Fruit fly (Drosophila melanogaster) whole organism, prepupa: Measurements from ENCODE around the gene CG10154.

ENCODE experiments used
- Blimp-1 ChIP-seq: fragments of 200-800 bp; sonication (Bioruptor generic); optimal IDR thresholded peaks from 3 replicates; lab custom pipeline; 2017; ENCODE audit warnings: missing biosample characterization, missing genetic modification characterization, mild to moderate bottlenecking, moderate library complexity, missing genetic modification reagents
- CG10631 ChIP-seq: fragments of 200-800 bp; sonication (Bioruptor generic); optimal IDR thresholded peaks from 2 replicates; lab custom pipeline; 2016; ENCODE audit warnings: missing biosample characterization, missing genetic modification characterization
- CG10669 ChIP-seq: fragments of 200-800 bp; sonication (Bioruptor generic); optimal IDR thresholded peaks from 3 replicates; lab custom pipeline; 2018; ENCODE audit warnings: missing biosample characterization, mild to moderate bottlenecking, missing genetic modification characterization, moderate library complexity
- CG11294 ChIP-seq: fragments of 200-800 bp; sonication (Bioruptor generic); IDR thresholded peaks from 2 replicates; pipeline ENCODE4 v1.3.6; 2022; ENCODE audit warnings: missing biosample characterization, missing genetic modification characterization
- CG11762 ChIP-seq: fragments of 200-800 bp; sonication (Bioruptor generic); optimal IDR thresholded peaks from 3 replicates; lab custom pipeline; 2016; ENCODE audit warnings: missing biosample characterization, missing genetic modification characterization; ENCODE audit not compliant: insufficient read depth
- CG11902 ChIP-seq: fragments of 200-800 bp; sonication (Bioruptor generic); optimal IDR thresholded peaks from 3 replicates; lab custom pipeline; 2016; ENCODE audit warnings: missing biosample characterization, missing genetic modification characterization
- CG15336 ChIP-seq: fragments of 200-800 bp; sonication (Bioruptor generic); IDR thresholded peaks from 2 replicates; pipeline ENCODE4 v1.3.6; 2022; ENCODE audit warnings: missing biosample characterization, missing genetic modification characterization
- CG1621 ChIP-seq: fragments of 200-800 bp; sonication (Bioruptor generic); optimal IDR thresholded peaks from 3 replicates; lab custom pipeline; 2018; ENCODE audit warnings: missing biosample characterization, mild to moderate bottlenecking, missing genetic modification characterization
- CG16779 ChIP-seq: fragments of 200-800 bp; sonication (Bioruptor generic); optimal IDR thresholded peaks from 3 replicates; lab custom pipeline; 2017; ENCODE audit warnings: missing biosample characterization, mild to moderate bottlenecking, missing genetic modification characterization
- CG3032 ChIP-seq: fragments of 200-800 bp; optimal IDR thresholded peaks from 2 replicates; lab custom pipeline; 2019; ENCODE audit warnings: missing biosample characterization, mild to moderate bottlenecking, missing genetic modification characterization, moderate library complexity
- CG31627 ChIP-seq: fragments of 200-800 bp; sonication (Bioruptor generic); optimal IDR thresholded peaks from 3 replicates; lab custom pipeline; 2016; ENCODE audit warnings: missing biosample characterization, missing genetic modification characterization
- CG32006 ChIP-seq: fragments of 200-800 bp; sonication (Bioruptor generic); optimal IDR thresholded peaks from 3 replicates; lab custom pipeline; 2017; ENCODE audit warnings: missing biosample characterization, mild to moderate bottlenecking, missing genetic modification characterization
- CG34406 ChIP-seq: fragments of 200-800 bp; sonication (Bioruptor generic); optimal IDR thresholded peaks from 3 replicates; lab custom pipeline; 2016; ENCODE audit warnings: missing biosample characterization, missing genetic modification characterization
- CG3919 ChIP-seq: fragments of 200-800 bp; sonication (Bioruptor generic); optimal IDR thresholded peaks from 3 replicates; lab custom pipeline; 2016; ENCODE audit warnings: missing biosample characterization, missing genetic modification characterization
- CG4318 ChIP-seq: fragments of 200-800 bp; sonication (Bioruptor generic); optimal IDR thresholded peaks from 3 replicates; lab custom pipeline; 2017; ENCODE audit warnings: missing biosample characterization, mild to moderate bottlenecking, missing genetic modification characterization
- CG6163 ChIP-seq: fragments of 200-800 bp; sonication (Bioruptor generic); IDR thresholded peaks from 3 replicates; pipeline ENCODE4 v1.3.6; 2022; ENCODE audit warnings: missing biosample characterization, missing genetic modification characterization
- CG6276 ChIP-seq: fragments of 200-800 bp; sonication (Bioruptor generic); optimal IDR thresholded peaks from 2 replicates; lab custom pipeline; 2017; ENCODE audit warnings: missing biosample characterization, mild to moderate bottlenecking, missing genetic modification characterization
- CG6792 ChIP-seq: fragments of 200-800 bp; sonication (Bioruptor generic); optimal IDR thresholded peaks from 3 replicates; lab custom pipeline; 2016; ENCODE audit warnings: missing biosample characterization, missing genetic modification characterization
- CG6808 ChIP-seq: fragments of 200-800 bp; sonication (Bioruptor generic); optimal IDR thresholded peaks from 3 replicates; lab custom pipeline; 2017; ENCODE audit warnings: missing biosample characterization, missing genetic modification characterization, mild to moderate bottlenecking, moderate library complexity, missing genetic modification reagents
- CG6854 ChIP-seq: fragments of 200-800 bp; sonication (Bioruptor generic); optimal IDR thresholded peaks from 2 replicates; lab custom pipeline; 2017; ENCODE audit warnings: missing biosample characterization, mild to moderate bottlenecking, missing genetic modification characterization
- CG7368 ChIP-seq: fragments of 200-800 bp; sonication (Bioruptor generic); optimal IDR thresholded peaks from 3 replicates; lab custom pipeline; 2016; ENCODE audit warnings: missing biosample characterization, missing genetic modification characterization
- CG8119 ChIP-seq: fragments of 200-800 bp; sonication (Bioruptor generic); IDR thresholded peaks from 3 replicates; pipeline ENCODE4 v1.3.6; 2022; ENCODE audit warnings: missing biosample characterization, missing genetic modification characterization
- CG8319 ChIP-seq: fragments of 200-800 bp; sonication (Bioruptor generic); optimal IDR thresholded peaks from 3 replicates; lab custom pipeline; 2016; ENCODE audit warnings: missing biosample characterization, missing genetic modification characterization
- CG8632 ChIP-seq: fragments of 200-800 bp; sonication (Bioruptor generic); optimal IDR thresholded peaks from 3 replicates; lab custom pipeline; 2016; ENCODE audit warnings: missing biosample characterization, missing genetic modification characterization
- Eip75B ChIP-seq: fragments of 200-800 bp; sonication (Bioruptor generic); optimal IDR thresholded peaks from 3 replicates; lab custom pipeline; 2016; ENCODE audit warnings: missing biosample characterization, missing genetic modification characterization
- Eip78C ChIP-seq: fragments of 200-800 bp; sonication (Bioruptor generic); peaks from one replicate; lab custom pipeline; 2016; ENCODE audit warnings: missing biosample characterization, missing genetic modification characterization
- Eip93F ChIP-seq: fragments of 200-800 bp; sonication (Bioruptor generic); optimal IDR thresholded peaks from 2 replicates; lab custom pipeline; 2016; ENCODE audit warnings: missing biosample characterization, mild to moderate bottlenecking, missing genetic modification characterization
- Ets21C ChIP-seq: fragments of 200-800 bp; sonication (Bioruptor generic); optimal IDR thresholded peaks from 3 replicates; lab custom pipeline; 2016; ENCODE audit warnings: missing biosample characterization, missing genetic modification characterization
- Gug ChIP-seq: fragments of 200-800 bp; sonication (Bioruptor generic); IDR thresholded peaks from 2 replicates; pipeline ENCODE4 v1.3.6; 2022; ENCODE audit warnings: missing biosample characterization, missing genetic modification characterization
- Hr39 ChIP-seq: fragments of 200-800 bp; sonication (Bioruptor generic); optimal IDR thresholded peaks from 2 replicates; lab custom pipeline; 2016; ENCODE audit warnings: missing biosample characterization, missing genetic modification characterization
- Hr4 ChIP-seq: fragments of 200-800 bp; sonication (Bioruptor generic); optimal IDR thresholded peaks from 3 replicates; lab custom pipeline; 2016; ENCODE audit warnings: missing biosample characterization, missing genetic modification characterization
- Lpt ChIP-seq: fragments of 200-800 bp; sonication (Bioruptor generic); optimal IDR thresholded peaks from 3 replicates; lab custom pipeline; 2016; ENCODE audit warnings: missing biosample characterization, missing genetic modification characterization
- Met ChIP-seq: fragments of 200-800 bp; sonication (Bioruptor generic); optimal IDR thresholded peaks from 3 replicates; lab custom pipeline; 2016; ENCODE audit warnings: missing biosample characterization, missing genetic modification characterization
- OdsH ChIP-seq: fragments of 200-800 bp; sonication (Bioruptor generic); optimal IDR thresholded peaks from 3 replicates; lab custom pipeline; 2016; ENCODE audit warnings: missing biosample characterization, missing genetic modification characterization
- Sox102F ChIP-seq: fragments of 200-800 bp; sonication (Bioruptor generic); optimal IDR thresholded peaks from 2 replicates; lab custom pipeline; 2016; ENCODE audit warnings: missing biosample characterization, mild to moderate bottlenecking, missing genetic modification characterization
- Sox15 ChIP-seq: fragments of 200-800 bp; sonication (Bioruptor generic); optimal IDR thresholded peaks from 3 replicates; lab custom pipeline; 2016; ENCODE audit warnings: missing biosample characterization, missing genetic modification characterization
- achi ChIP-seq: fragments of 200-800 bp; sonication (Bioruptor generic); optimal IDR thresholded peaks from 3 replicates; lab custom pipeline; 2016; ENCODE audit warnings: missing biosample characterization, missing genetic modification characterization
- acj6 ChIP-seq: fragments of 200-800 bp; sonication (Bioruptor generic); optimal IDR thresholded peaks from 3 replicates; lab custom pipeline; 2016; ENCODE audit warnings: missing biosample characterization, missing genetic modification characterization
- cyc ChIP-seq: fragments of 200-800 bp; sonication (Bioruptor generic); optimal IDR thresholded peaks from 3 replicates; lab custom pipeline; 2016; ENCODE audit warnings: missing biosample characterization, missing genetic modification characterization
- dac ChIP-seq: fragments of 200-800 bp; sonication (Bioruptor generic); optimal IDR thresholded peaks from 2 replicates; lab custom pipeline; 2017; ENCODE audit warnings: missing biosample characterization, mild to moderate bottlenecking, missing genetic modification characterization
- dsx ChIP-seq: fragments of 200-800 bp; optimal IDR thresholded peaks from 3 replicates; lab custom pipeline; 2019; ENCODE audit warnings: missing biosample characterization, mild to moderate bottlenecking, missing genetic modification characterization, moderate library complexity; ENCODE audit not compliant: poor library complexity, severe bottlenecking
- eg ChIP-seq: fragments of 200-800 bp; sonication (Bioruptor generic); IDR thresholded peaks from 3 replicates; pipeline ENCODE4 v1.3.6; 2022; ENCODE audit warnings: missing biosample characterization, missing genetic modification characterization
- esn ChIP-seq: fragments of 200-800 bp; sonication (Bioruptor generic); optimal IDR thresholded peaks from 2 replicates; lab custom pipeline; 2016; ENCODE audit warnings: missing biosample characterization, mild to moderate bottlenecking, missing genetic modification characterization, moderate library complexity
- fd59A ChIP-seq: fragments of 200-800 bp; sonication (Bioruptor generic); optimal IDR thresholded peaks from 2 replicates; lab custom pipeline; 2017; ENCODE audit warnings: missing biosample characterization, mild to moderate bottlenecking, missing genetic modification characterization, missing genetic modification reagents
- fd85E ChIP-seq: fragments of 200-800 bp; sonication (Bioruptor generic); optimal IDR thresholded peaks from 3 replicates; lab custom pipeline; 2016; ENCODE audit warnings: missing biosample characterization, missing genetic modification characterization
- lz ChIP-seq: fragments of 200-800 bp; sonication (Bioruptor generic); optimal IDR thresholded peaks from 3 replicates; lab custom pipeline; 2016; ENCODE audit warnings: missing biosample characterization, missing genetic modification characterization
- net ChIP-seq: fragments of 200-800 bp; sonication (Bioruptor generic); optimal IDR thresholded peaks from 3 replicates; lab custom pipeline; 2016; ENCODE audit warnings: missing biosample characterization, missing genetic modification characterization
- pdm3 ChIP-seq: fragments of 200-800 bp; sonication (Bioruptor generic); optimal IDR thresholded peaks from 3 replicates; lab custom pipeline; 2016; ENCODE audit warnings: missing biosample characterization, missing genetic modification characterization
- spab ChIP-seq: fragments of 200-800 bp; sonication (Bioruptor generic); optimal IDR thresholded peaks from 2 replicates; lab custom pipeline; 2017; ENCODE audit warnings: missing biosample characterization, mild to moderate bottlenecking, missing genetic modification characterization, missing genetic modification reagents
- svp ChIP-seq: fragments of 200-800 bp; sonication (Bioruptor generic); peaks from one replicate; lab custom pipeline; 2016; ENCODE audit warnings: missing biosample characterization, missing genetic modification characterization
- topi ChIP-seq: fragments of 200-800 bp; sonication (Bioruptor generic); optimal IDR thresholded peaks from 3 replicates; lab custom pipeline; 2016; ENCODE audit warnings: missing biosample characterization, missing genetic modification characterization
- vri ChIP-seq: fragments of 200-800 bp; sonication (Bioruptor generic); optimal IDR thresholded peaks from 3 replicates; lab custom pipeline; 2016; ENCODE audit warnings: missing biosample characterization, mild to moderate bottlenecking, missing genetic modification characterization

CG10154 gene

dm6 chr3L:13450177-13450793 lies 13.3 kb upstream of the CG10154 start, which contains the start of the genes JMJD7 and CG10738:
TSS of gene JMJD7 (minus strand) at chr3L:13450283.
TSS of gene CG10738 (plus strand) at chr3L:13450770.
- TF ChIP-seq Hr39 (GFP tag; lab: Kevin White, UChicago) = no peak
- TF ChIP-seq eg (GFP tag; lab: Robert Waterston, UW) = peak; percentile 87
- no peak for TF ChIP-seq dac (GFP tag; lab: Kevin White, UChicago)
- no peak for TF ChIP-seq Eip75B (GFP tag; lab: Kevin White, UChicago)
- TF ChIP-seq Ets21C (GFP tag; lab: Kevin White, UChicago) = no peak
- TF ChIP-seq lz (GFP tag; lab: Kevin White, UChicago) = peak; percentile 18
- TF ChIP-seq CG6276 (GFP tag; lab: Kevin White, UChicago) = peak; percentile 26
- TF ChIP-seq Lpt = peak; percentile 41
- TF ChIP-seq Eip78C (GFP tag; lab: Kevin White, UChicago) = peak; percentile 60
- TF ChIP-seq CG8632 (GFP tag; lab: Kevin White, UChicago) = no peak
- TF ChIP-seq cyc = peak; percentile 69
- no peak for TF ChIP-seq dsx
- TF ChIP-seq fd59A (GFP tag; lab: Kevin White, UChicago) = no peak
- peak; percentile 65 for TF ChIP-seq topi
- peak; percentile 46 for TF ChIP-seq acj6 (GFP tag; lab: Kevin White, UChicago)
- no peak for TF ChIP-seq vri (GFP tag; lab: Kevin White, UChicago)
- TF ChIP-seq Met (GFP tag; lab: Kevin White, UChicago) = peak; percentile 76
- peak; percentile 44 for TF ChIP-seq CG3032
- peak; percentile 23 for TF ChIP-seq CG31627 (GFP tag; lab: Kevin White, UChicago)
- TF ChIP-seq fd85E (GFP tag; lab: Kevin White, UChicago) = peak; percentile 10
- peak; percentile 66 for TF ChIP-seq CG11902 (GFP tag; lab: Kevin White, UChicago)
- peak; percentile 42 for TF ChIP-seq achi (GFP tag; lab: Kevin White, UChicago)
- TF ChIP-seq CG34406 = no peak
- peak; percentile 85 for TF ChIP-seq CG6163 (GFP tag; lab: Robert Waterston, UW)
- peak; percentile 78 for TF ChIP-seq CG10669 (GFP tag; lab: Kevin White, UChicago)
- TF ChIP-seq svp (GFP tag; lab: Kevin White, UChicago) = peak; percentile 81
- TF ChIP-seq CG6854 (GFP tag; lab: Kevin White, UChicago) = peak; percentile 48
- TF ChIP-seq CG11294 (GFP tag; lab: Robert Waterston, UW) = peak; percentile 51; the same call in 1 of the 2 replicates
- TF ChIP-seq CG1621 (tag; lab: Kevin White, UChicago) = no peak
- peak; percentile 3 for TF ChIP-seq CG4318 (GFP tag; lab: Kevin White, UChicago)
- TF ChIP-seq CG10631 (GFP tag; lab: Kevin White, UChicago) = no peak
- no peak for TF ChIP-seq CG16779
- TF ChIP-seq CG11762 (GFP tag; lab: Kevin White, UChicago) = peak; percentile 76
- peak; percentile 38; the same call in 2 of the 3 replicates for TF ChIP-seq CG8119 (GFP tag; lab: Robert Waterston, UW)
- no peak for TF ChIP-seq CG8319
- peak; percentile 30 for TF ChIP-seq Hr4 (GFP tag; lab: Kevin White, UChicago)
- no peak for TF ChIP-seq Eip93F (GFP tag; lab: Kevin White, UChicago)
- TF ChIP-seq Sox102F (GFP tag; lab: Kevin White, UChicago) = peak; percentile 36
- 0 out of 2 replicates have a peak, but pooled peaks have one; percentile 18 for TF ChIP-seq CG15336 (GFP tag; lab: Robert Waterston, UW)
- TF ChIP-seq spab (GFP tag; lab: Kevin White, UChicago) = no peak
- TF ChIP-seq pdm3 (GFP tag; lab: Kevin White, UChicago) = peak; percentile 49
- TF ChIP-seq CG3919 = peak; percentile 89
- TF ChIP-seq Sox15 (GFP tag; lab: Kevin White, UChicago) = no peak
- TF ChIP-seq esn = peak; percentile 66
- TF ChIP-seq CG32006 (GFP tag; lab: Kevin White, UChicago) = peak; percentile 42
- peak; percentile 29 for TF ChIP-seq CG6792
- peak; percentile 36 for TF ChIP-seq CG6808
- peak; percentile 51 for TF ChIP-seq OdsH (GFP tag; lab: Kevin White, UChicago)
- no peak for TF ChIP-seq Gug (GFP tag; lab: Robert Waterston, UW)
- peak; percentile 52 for TF ChIP-seq net (GFP tag; lab: Kevin White, UChicago)
- TF ChIP-seq CG7368 (GFP tag; lab: Kevin White, UChicago) = peak; percentile 56
- TF ChIP-seq Blimp-1 (GFP tag; lab: Kevin White, UChicago) = peak; percentile 81
